Worm (Caenorhabditis elegans) whole organism, midembryonic: ENCODE data around the gene srlf-4.

Experiments used
- T22C8.4 ChIP-seq: fragments of 200-800 bp; sonication (Bioruptor generic); IDR thresholded peaks from 2 replicates; pipeline ENCODE4 v1.3.6; 2022; ENCODE audit warnings: missing genetic modification characterization, missing compliant biosample characterization
- cog-1 ChIP-seq: sonication (generic microtip); optimal IDR thresholded peaks from 2 replicates; lab custom pipeline; 2016; ENCODE audit warnings: missing genetic modification characterization, missing compliant biosample characterization
- flt-1 ChIP-seq: fragments of 200-800 bp; sonication (Bioruptor generic); IDR thresholded peaks from 2 replicates; pipeline ENCODE4 v1.3.6; 2022; ENCODE audit warnings: missing genetic modification characterization, missing compliant biosample characterization
- klf-2 ChIP-seq: fragments of 200-800 bp; sonication (Bioruptor generic); conservative IDR thresholded peaks from 2 replicates; pipeline ENCODE4 v1.3.6; 2022; ENCODE audit warnings: missing genetic modification reagents, missing genetic modification characterization, missing compliant biosample characterization
- med-1 ChIP-seq: sonication (generic microtip); optimal IDR thresholded peaks from 2 replicates; lab custom pipeline; 2017; ENCODE audit warnings: missing genetic modification characterization, mild to moderate bottlenecking, missing compliant biosample characterization, antibody characterized with exemption, missing genetic modification reagents; ENCODE audit not compliant: insufficient read depth
- ref-1 ChIP-seq: fragments of 200-800 bp; sonication (Bioruptor generic); conservative IDR thresholded peaks from 2 replicates; pipeline ENCODE4 v1.3.6; 2022; ENCODE audit warnings: missing genetic modification reagents, missing genetic modification characterization, missing compliant biosample characterization
- tab-1 ChIP-seq: fragments of 200-800 bp; sonication (Bioruptor generic); IDR thresholded peaks from 2 replicates; pipeline ENCODE4 v1.3.6; 2022; ENCODE audit warnings: missing genetic modification characterization, missing compliant biosample characterization
- ztf-23 ChIP-seq: fragments of 200-800 bp; sonication (Bioruptor generic); IDR thresholded peaks from 2 replicates; pipeline ENCODE4 v1.3.6; 2022; ENCODE audit warnings: missing genetic modification reagents, missing genetic modification characterization, missing compliant biosample characterization
- ztf-29 ChIP-seq: fragments of 200-800 bp; sonication (Bioruptor generic); IDR thresholded peaks from 2 replicates; pipeline ENCODE4 v1.3.6; 2022; ENCODE audit warnings: missing genetic modification reagents, missing genetic modification characterization, missing compliant biosample characterization

Gene srlf-4

ce11 chrIV:12924332-12924731 is at the start of gene srlf-4:
Gene srlf-4 (minus strand): TSS chrIV:12924432.
- TF ChIP-seq cog-1 (tag; lab: Kevin White, UChicago), result no peak

ce11 chrIV:12973336-12973735 is 49.1 kb upstream of the srlf-4 start, which contains the start of gene F55G11.4:
Gene F55G11.4 (plus strand): TSS chrIV:12973624.
- TF ChIP-seq T22C8.4 (GFP tag; lab: Robert Waterston, UW) (no peak), ztf-23 (GFP tag; lab: Robert Waterston, UW) (no peak), ref-1 (GFP tag; lab: Robert Waterston, UW) (no peak), flt-1 (no peak), cog-1 (tag; lab: Kevin White, UChicago) (no peak), klf-2 (GFP tag; lab: Robert Waterston, UW) (no peak), tab-1 (no peak), med-1 (GFP tag; lab: Kevin White, UChicago) (no peak), ztf-29 (GFP tag; lab: Robert Waterston, UW) (no peak)

ce11 chrIV:12972780-12973179 is 48.5 kb upstream of the srlf-4 start:
- no peak for TF ChIP-seq tab-1
- no peak for TF ChIP-seq med-1 (GFP tag; lab: Kevin White, UChicago)
- TF ChIP-seq ref-1 (GFP tag; lab: Robert Waterston, UW), result no peak
- no peak for TF ChIP-seq cog-1 (tag; lab: Kevin White, UChicago)
- TF ChIP-seq klf-2 (GFP tag; lab: Robert Waterston, UW), result no peak
- no peak for TF ChIP-seq ztf-29 (GFP tag; lab: Robert Waterston, UW)
- TF ChIP-seq T22C8.4 (GFP tag; lab: Robert Waterston, UW), result no peak
- TF ChIP-seq flt-1, result no peak
- no peak for TF ChIP-seq ztf-23 (GFP tag; lab: Robert Waterston, UW)

- no peak for TF ChIP-seq cog-1 (tag; lab: Kevin White, UChicago)
- TF ChIP-seq flt-1, result no peak
- no peak for TF ChIP-seq ztf-23 (GFP tag; lab: Robert Waterston, UW)
- TF ChIP-seq ref-1 (GFP tag; lab: Robert Waterston, UW), result no peak
These were observed 47.8 kb upstream of the srlf-4 start for ce11 chrIV:12971994-12972520.

ce11 chrIV:12969141-12969540 is 44.9 kb upstream of the srlf-4 start, which contains the start of gene F55G11.2:
Gene F55G11.2 (minus strand): TSS chrIV:12969289.
- TF ChIP-seq klf-2 (GFP tag; lab: Robert Waterston, UW) (no peak), cog-1 (tag; lab: Kevin White, UChicago) (no peak), med-1 (GFP tag; lab: Kevin White, UChicago) (no peak), tab-1 (no peak), T22C8.4 (GFP tag; lab: Robert Waterston, UW) (no peak), ztf-23 (GFP tag; lab: Robert Waterston, UW) (no peak), flt-1 (no peak), ztf-29 (GFP tag; lab: Robert Waterston, UW) (no peak), ref-1 (GFP tag; lab: Robert Waterston, UW) (no peak)

ce11 chrIV:12967303-12967702 is 43.1 kb upstream of the srlf-4 start:
- TF ChIP-seq cog-1 (tag; lab: Kevin White, UChicago) (no peak), flt-1 (no peak), ref-1 (GFP tag; lab: Robert Waterston, UW) (no peak), med-1 (GFP tag; lab: Kevin White, UChicago) (no peak), tab-1 (no peak), T22C8.4 (GFP tag; lab: Robert Waterston, UW) (no peak), ztf-23 (GFP tag; lab: Robert Waterston, UW) (no peak), klf-2 (GFP tag; lab: Robert Waterston, UW) (no peak), ztf-29 (GFP tag; lab: Robert Waterston, UW) (no peak)

ce11 chrIV:12965074-12965473 is 40.8 kb upstream of the srlf-4 start, which contains the start of gene dod-22:
Gene dod-22 (plus strand): TSS chrIV:12965374.
- TF ChIP-seq cog-1 (tag; lab: Kevin White, UChicago) (no peak), med-1 (GFP tag; lab: Kevin White, UChicago) (no peak)

ce11 chrIV:12964648-12965047 is 40.4 kb upstream of the srlf-4 start:
- TF ChIP-seq klf-2 (GFP tag; lab: Robert Waterston, UW) (no peak), tab-1 (no peak), cog-1 (tag; lab: Kevin White, UChicago) (no peak), ztf-29 (GFP tag; lab: Robert Waterston, UW) (no peak), flt-1 (no peak), ztf-23 (GFP tag; lab: Robert Waterston, UW) (no peak), T22C8.4 (GFP tag; lab: Robert Waterston, UW) (no peak), ref-1 (GFP tag; lab: Robert Waterston, UW) (no peak), med-1 (GFP tag; lab: Kevin White, UChicago) (no peak)

- no peak for TF ChIP-seq ref-1 (GFP tag; lab: Robert Waterston, UW)
- no peak for TF ChIP-seq flt-1
- no peak for TF ChIP-seq ztf-29 (GFP tag; lab: Robert Waterston, UW)
- no peak for TF ChIP-seq cog-1 (tag; lab: Kevin White, UChicago)
- no peak for TF ChIP-seq T22C8.4 (GFP tag; lab: Robert Waterston, UW)
- no peak for TF ChIP-seq klf-2 (GFP tag; lab: Robert Waterston, UW)
- no peak for TF ChIP-seq tab-1
- no peak for TF ChIP-seq med-1 (GFP tag; lab: Kevin White, UChicago)
- TF ChIP-seq ztf-23 (GFP tag; lab: Robert Waterston, UW), result no peak
These were observed 38.3 kb upstream of the srlf-4 start, which contains the start of gene F55G11.8 for ce11 chrIV:12962564-12962963. Gene F55G11.8 (plus strand): TSS chrIV:12962808.

- TF ChIP-seq T22C8.4 (GFP tag; lab: Robert Waterston, UW), result no peak
- TF ChIP-seq ztf-23 (GFP tag; lab: Robert Waterston, UW), result no peak
- TF ChIP-seq med-1 (GFP tag; lab: Kevin White, UChicago), result no peak
- TF ChIP-seq ztf-29 (GFP tag; lab: Robert Waterston, UW), result no peak
- no peak for TF ChIP-seq cog-1 (tag; lab: Kevin White, UChicago)
- no peak for TF ChIP-seq ref-1 (GFP tag; lab: Robert Waterston, UW)
- TF ChIP-seq flt-1, result no peak
- no peak for TF ChIP-seq tab-1
- no peak for TF ChIP-seq klf-2 (GFP tag; lab: Robert Waterston, UW)
These were observed 35.9 kb upstream of the srlf-4 start, which contains the start of gene F55G11.7 for ce11 chrIV:12960136-12960535. Gene F55G11.7 (plus strand): TSS chrIV:12960436.
